Worm (Caenorhabditis elegans) whole organism, L2 larva: ENCODE data around the gene spp-26.

Experiments used
- C34F6.9 ChIP-seq: fragments of 150-350 bp; optimal IDR thresholded peaks from 2 replicates; lab custom pipeline; 2014; ENCODE audit warnings: missing biosample characterization, missing genetic modification characterization
- F13H6.1 ChIP-seq: sonication (generic microtip); optimal IDR thresholded peaks from 2 replicates; lab custom pipeline; 2016; ENCODE audit warnings: missing genetic modification characterization, missing compliant biosample characterization
- Y55F3AM.14 ChIP-seq: fragments of 200-800 bp; sonication (Bioruptor generic); optimal IDR thresholded peaks from 2 replicates; lab custom pipeline; 2018; ENCODE audit warnings: mild to moderate bottlenecking, missing genetic modification characterization, missing compliant biosample characterization
- ZK546.5 ChIP-seq: sonication (generic microtip); optimal IDR thresholded peaks from 2 replicates; lab custom pipeline; 2017; ENCODE audit warnings: missing biosample characterization, missing genetic modification characterization
- alr-1 ChIP-seq: fragments of 150-350 bp; optimal IDR thresholded peaks from 2 replicates; lab custom pipeline; 2014; ENCODE audit warnings: missing biosample characterization, missing genetic modification characterization
- aly-2 ChIP-seq: fragments of 150-350 bp; optimal IDR thresholded peaks from 2 replicates; lab custom pipeline; 2014; ENCODE audit warnings: missing biosample characterization, missing genetic modification characterization
- blmp-1 ChIP-seq: sonication (generic microtip); optimal IDR thresholded peaks from 2 replicates; lab custom pipeline; 2017; ENCODE audit warnings: missing genetic modification characterization, mild to moderate bottlenecking, missing compliant biosample characterization, antibody characterized with exemption, moderate library complexity; ENCODE audit not compliant: insufficient read depth
- ceh-16 ChIP-seq: fragments of 150-350 bp; optimal IDR thresholded peaks from 2 replicates; lab custom pipeline; 2014; ENCODE audit warnings: missing biosample characterization, missing genetic modification characterization
- crh-2 ChIP-seq: sonication (generic microtip); optimal IDR thresholded peaks from 2 replicates; lab custom pipeline; 2017; ENCODE audit warnings: missing biosample characterization, missing genetic modification characterization
- dmd-4 ChIP-seq: sonication (generic microtip); optimal IDR thresholded peaks from 2 replicates; lab custom pipeline; 2017; ENCODE audit warnings: missing biosample characterization, missing genetic modification characterization
- egl-27 ChIP-seq: sonication (generic microtip); optimal IDR thresholded peaks from 3 replicates; lab custom pipeline; 2017; ENCODE audit warnings: missing biosample characterization, missing genetic modification reagents, missing genetic modification characterization
- elt-1 ChIP-seq: fragments of 150-350 bp; optimal IDR thresholded peaks from 2 replicates; lab custom pipeline; 2014; ENCODE audit warnings: missing biosample characterization, missing genetic modification characterization
- elt-3 ChIP-seq: sonication (generic microtip); optimal IDR thresholded peaks from 2 replicates; lab custom pipeline; 2017; ENCODE audit warnings: missing biosample characterization, missing genetic modification characterization
- fos-1 ChIP-seq: fragments of 150-350 bp; optimal IDR thresholded peaks from 2 replicates; lab custom pipeline; 2014; ENCODE audit warnings: missing biosample characterization, missing genetic modification characterization
- gmeb-1 ChIP-seq: fragments of 150-350 bp; optimal IDR thresholded peaks from 2 replicates; lab custom pipeline; 2014; ENCODE audit warnings: missing biosample characterization, missing genetic modification characterization
- lin-11 ChIP-seq: fragments of 150-350 bp; sonication (generic microtip); optimal IDR thresholded peaks from 2 replicates; lab custom pipeline; 2014; ENCODE audit warnings: missing biosample characterization, missing genetic modification characterization, inconsistent platforms, mixed read lengths
- lin-13 ChIP-seq: fragments of 150-350 bp; optimal IDR thresholded peaks from 2 replicates; lab custom pipeline; 2014; ENCODE audit warnings: missing biosample characterization, missing genetic modification reagents, missing genetic modification characterization
- lin-39 ChIP-seq: fragments of 150-350 bp; optimal IDR thresholded peaks from 2 replicates; lab custom pipeline; 2014; ENCODE audit warnings: missing biosample characterization, missing genetic modification reagents, missing genetic modification characterization
- lsy-2 ChIP-seq, 2 experiments: fragments of 150-350 bp in 1 of 2; sonication (generic microtip) in 1 of 2; optimal IDR thresholded peaks; 2 replicates each; lab custom pipeline; 2014 to 2017; ENCODE audit warnings: missing biosample characterization in 2 of 2, missing genetic modification characterization in 2 of 2
- mdl-1 ChIP-seq, 2 experiments: fragments of 150-350 bp in 1 of 2; sonication (generic microtip) in 1 of 2; optimal IDR thresholded peaks; 2 replicates each; lab custom pipeline; 2017; ENCODE audit warnings: missing biosample characterization in 2 of 2, missing genetic modification characterization in 2 of 2
- nhr-11 ChIP-seq: fragments of 150-350 bp; optimal IDR thresholded peaks from 2 replicates; lab custom pipeline; 2014; ENCODE audit warnings: missing biosample characterization, missing genetic modification characterization
- nhr-129 ChIP-seq: fragments of 150-350 bp; optimal IDR thresholded peaks from 2 replicates; lab custom pipeline; 2014; ENCODE audit warnings: missing biosample characterization, missing genetic modification characterization
- nhr-21 ChIP-seq: fragments of 150-350 bp; optimal IDR thresholded peaks from 2 replicates; lab custom pipeline; 2014; ENCODE audit warnings: missing biosample characterization, missing genetic modification characterization
- nhr-23 ChIP-seq: fragments of 150-350 bp; optimal IDR thresholded peaks from 2 replicates; lab custom pipeline; 2014; ENCODE audit warnings: missing biosample characterization, missing genetic modification reagents, missing genetic modification characterization
- nhr-237 ChIP-seq: fragments of 150-350 bp; optimal IDR thresholded peaks from 2 replicates; lab custom pipeline; 2014; ENCODE audit warnings: missing biosample characterization, missing genetic modification characterization
- nhr-25 ChIP-seq: fragments of 150-350 bp; sonication (generic microtip); optimal IDR thresholded peaks from 3 replicates; lab custom pipeline; 2014; ENCODE audit warnings: missing biosample characterization, missing genetic modification characterization
- nhr-6 ChIP-seq: fragments of 150-350 bp; optimal IDR thresholded peaks from 2 replicates; lab custom pipeline; 2014; ENCODE audit warnings: missing biosample characterization, missing genetic modification characterization
- nhr-77 ChIP-seq: fragments of 150-350 bp; optimal IDR thresholded peaks from 2 replicates; lab custom pipeline; 2014; ENCODE audit warnings: missing biosample characterization, missing genetic modification characterization
- peb-1 ChIP-seq: fragments of 150-350 bp; optimal IDR thresholded peaks from 2 replicates; lab custom pipeline; 2014; ENCODE audit warnings: missing biosample characterization, missing genetic modification characterization
- sem-4 ChIP-seq: fragments of 150-350 bp; optimal IDR thresholded peaks from 2 replicates; lab custom pipeline; 2014; ENCODE audit warnings: missing biosample characterization, missing genetic modification reagents, missing genetic modification characterization
- skn-1 ChIP-seq: sonication (generic microtip); optimal IDR thresholded peaks from 2 replicates; lab custom pipeline; 2017; ENCODE audit warnings: missing biosample characterization, missing genetic modification characterization
- sma-3 ChIP-seq: sonication (generic microtip); optimal IDR thresholded peaks from 2 replicates; lab custom pipeline; 2016; ENCODE audit warnings: missing genetic modification reagents, missing genetic modification characterization, missing compliant biosample characterization
- sma-9 ChIP-seq, 2 experiments: fragments of 150-350 bp in 1 of 2; sonication (generic microtip) in 1 of 2; optimal IDR thresholded peaks; 2 replicates each; lab custom pipeline; 2014 to 2016; ENCODE audit warnings: missing genetic modification characterization in 2 of 2, mild to moderate bottlenecking in 1 of 2, missing biosample characterization in 1 of 2, missing compliant biosample characterization in 1 of 2, missing genetic modification reagents in 1 of 2, moderate library complexity in 1 of 2
- snpc-4 ChIP-seq: fragments of 150-350 bp; optimal IDR thresholded peaks from 2 replicates; lab custom pipeline; 2014; ENCODE audit warnings: missing biosample characterization, missing genetic modification characterization
- unc-39 ChIP-seq: fragments of 150-350 bp; optimal IDR thresholded peaks from 2 replicates; lab custom pipeline; 2014; ENCODE audit warnings: missing biosample characterization, missing genetic modification characterization
- unc-55 ChIP-seq: fragments of 150-350 bp; sonication (generic microtip); optimal IDR thresholded peaks from 3 replicates; lab custom pipeline; 2014; ENCODE audit warnings: missing biosample characterization, missing genetic modification reagents, missing genetic modification characterization
- unc-62 ChIP-seq: fragments of 150-350 bp; optimal IDR thresholded peaks from 2 replicates; lab custom pipeline; 2014; ENCODE audit warnings: missing biosample characterization, missing genetic modification reagents, missing genetic modification characterization
- zag-1 ChIP-seq: fragments of 150-350 bp; optimal IDR thresholded peaks from 2 replicates; lab custom pipeline; 2014; ENCODE audit warnings: missing biosample characterization, missing genetic modification characterization
- ztf-4 ChIP-seq: fragments of 150-350 bp; optimal IDR thresholded peaks from 2 replicates; lab custom pipeline; 2014; ENCODE audit warnings: missing biosample characterization, missing genetic modification characterization

spp-26 gene

ce11 chrV:6541875-6542274 is 17.1 kb downstream of the spp-26 start (continued):
- TF ChIP-seq nhr-25 (tag; lab: Kevin White, UChicago) (peak; percentile 21), Y55F3AM.14 (GFP tag; lab: Kevin White, UChicago) (peak; percentile 25), nhr-129 (peak; percentile 10), unc-62 (GFP tag; lab: Kevin White, UChicago) (no peak), ztf-4 (no peak), lsy-2 (tag; optimal IDR thresholded peaks at IDR 0.05; lab: Kevin White, UChicago) (no peak), nhr-23 (tag; lab: Kevin White, UChicago) (no peak), elt-1 (tag; lab: Kevin White, UChicago) (no peak), dmd-4 (tag; lab: Kevin White, UChicago) (no peak), nhr-237 (tag; lab: Kevin White, UChicago) (no peak), nhr-11 (no peak), peb-1 (tag; lab: Kevin White, UChicago) (no peak), snpc-4 (tag; lab: Kevin White, UChicago) (no peak), ceh-16 (tag; lab: Kevin White, UChicago) (no peak), sma-3 (GFP tag; lab: Kevin White, UChicago) (no peak), nhr-77 (tag; lab: Kevin White, UChicago) (no peak), aly-2 (no peak), mdl-1 (tag; optimal IDR thresholded peaks at IDR 0.05; lab: Kevin White, UChicago) (no peak)

DNA sequence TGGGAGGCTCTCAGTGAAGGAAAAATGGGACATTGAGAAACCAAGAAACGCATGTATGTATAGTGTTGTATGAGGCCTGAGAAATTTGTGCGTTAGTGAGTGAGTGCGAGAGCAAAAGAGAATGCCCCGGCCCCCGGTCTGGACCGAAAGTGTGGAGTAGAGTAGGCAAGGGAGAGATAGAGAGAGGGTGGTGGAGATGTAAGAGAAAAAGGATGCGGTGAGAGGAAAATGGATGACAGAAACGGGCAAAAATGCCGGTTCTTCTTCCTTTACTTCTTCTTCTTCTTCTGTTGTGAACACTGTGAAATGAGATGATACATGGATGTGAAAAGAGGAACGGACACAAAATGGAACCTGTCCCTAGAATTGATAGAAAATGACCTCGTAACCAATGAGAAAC is 20.7 kb downstream of the spp-26 start:
- TF ChIP-seq dmd-4 (tag; lab: Kevin White, UChicago) (no peak), lin-13 (GFP tag; lab: Kevin White, UChicago) (no peak), zag-1 (tag; lab: Kevin White, UChicago) (no peak), skn-1 (tag; lab: Kevin White, UChicago) (no peak), nhr-6 (no peak), F13H6.1 (tag; lab: Kevin White, UChicago) (peak; percentile 30), sma-9 (GFP tag; optimal IDR thresholded peaks at IDR 0.05; lab: Kevin White, UChicago) (no peak), sma-9 (tag; optimal IDR thresholded peaks at IDR 0.05; lab: Kevin White, UChicago) (no peak), C34F6.9 (tag; lab: Kevin White, UChicago) (peak; percentile 30), nhr-23 (tag; lab: Kevin White, UChicago) (no peak), egl-27 (no peak), nhr-25 (tag; lab: Kevin White, UChicago) (no peak), crh-2 (tag; lab: Kevin White, UChicago) (peak; percentile 16), lin-39 (tag; lab: Kevin White, UChicago) (no peak), blmp-1 (tag; lab: Kevin White, UChicago) (no peak), elt-3 (no peak), elt-1 (tag; lab: Kevin White, UChicago) (no peak), nhr-129 (peak; percentile 29), alr-1 (tag; lab: Kevin White, UChicago) (no peak), unc-55 (GFP tag; lab: Kevin White, UChicago) (peak; percentile 7), unc-39 (no peak), sem-4 (tag; lab: Kevin White, UChicago) (no peak), fos-1 (tag; lab: Kevin White, UChicago) (peak; percentile 5), ceh-16 (tag; lab: Kevin White, UChicago) (no peak), nhr-21 (no peak), unc-62 (GFP tag; lab: Kevin White, UChicago) (no peak), sma-3 (GFP tag; lab: Kevin White, UChicago) (no peak), lsy-2 (tag; optimal IDR thresholded peaks at IDR 0.05; lab: Kevin White, UChicago) (peak in 1 of 2 experiments; percentile 12), gmeb-1 (tag; lab: Kevin White, UChicago) (no peak), ZK546.5 (no peak)

ce11 chrV:6533030-6533429 is 26.0 kb downstream of the spp-26 start, which contains the start of gene hpo-26:
hpo-26 (minus strand) TSS chrV:6533060.
- TF ChIP-seq lin-13 (GFP tag; lab: Kevin White, UChicago), result no peak
- TF ChIP-seq nhr-129, result peak; percentile 39
- no peak for TF ChIP-seq lin-11 (tag; lab: Kevin White, UChicago)
- TF ChIP-seq mdl-1 (tag; optimal IDR thresholded peaks at IDR 0.05; lab: Kevin White, UChicago), result no peak
- peak; percentile 70 for TF ChIP-seq F13H6.1 (tag; lab: Kevin White, UChicago)
- peak; percentile 22 for TF ChIP-seq sma-9 (GFP tag; optimal IDR thresholded peaks at IDR 0.05; lab: Kevin White, UChicago)
- TF ChIP-seq sma-9 (tag; optimal IDR thresholded peaks at IDR 0.05; lab: Kevin White, UChicago), result no peak
- TF ChIP-seq nhr-77 (tag; lab: Kevin White, UChicago), result no peak
- no peak for TF ChIP-seq peb-1 (tag; lab: Kevin White, UChicago)
- no peak for TF ChIP-seq zag-1 (tag; lab: Kevin White, UChicago)
